Worm (Caenorhabditis elegans): Measurements from ENCODE around the gene F21C10.13.

- TF ChIP-seq unc-62 (GFP tag; optimal IDR thresholded peaks at IDR 0.05) (no peak), mdl-1 (tag; optimal IDR thresholded peaks at IDR 0.05) (no peak), aly-2 (tag; optimal IDR thresholded peaks at IDR 0.05) (no peak), skn-1 (tag; optimal IDR thresholded peaks at IDR 0.05) (no peak), ZK546.5 (tag; optimal IDR thresholded peaks at IDR 0.05) (no peak), nhr-237 (tag; optimal IDR thresholded peaks at IDR 0.05) (no peak), nhr-25 (tag; optimal IDR thresholded peaks at IDR 0.05) (peak; percentile 12), zag-1 (tag; optimal IDR thresholded peaks at IDR 0.05) (no peak), nhr-28 (tag; optimal IDR thresholded peaks at IDR 0.05) (no peak)
Measured at ce11 chrV:9084252-9084651, 37.9 kb upstream of the F21C10.13 start.
